Worm (Caenorhabditis elegans) whole organism, dauer: ENCODE measurements around the gene F32A5.8.

Experiments used
- unc-62 ChIP-seq: sonication (generic microtip); optimal IDR thresholded peaks from 2 replicates; lab custom pipeline; 2017; ENCODE audit warnings: missing biosample characterization, missing genetic modification reagents, missing genetic modification characterization

F32A5.8 gene

DNA sequence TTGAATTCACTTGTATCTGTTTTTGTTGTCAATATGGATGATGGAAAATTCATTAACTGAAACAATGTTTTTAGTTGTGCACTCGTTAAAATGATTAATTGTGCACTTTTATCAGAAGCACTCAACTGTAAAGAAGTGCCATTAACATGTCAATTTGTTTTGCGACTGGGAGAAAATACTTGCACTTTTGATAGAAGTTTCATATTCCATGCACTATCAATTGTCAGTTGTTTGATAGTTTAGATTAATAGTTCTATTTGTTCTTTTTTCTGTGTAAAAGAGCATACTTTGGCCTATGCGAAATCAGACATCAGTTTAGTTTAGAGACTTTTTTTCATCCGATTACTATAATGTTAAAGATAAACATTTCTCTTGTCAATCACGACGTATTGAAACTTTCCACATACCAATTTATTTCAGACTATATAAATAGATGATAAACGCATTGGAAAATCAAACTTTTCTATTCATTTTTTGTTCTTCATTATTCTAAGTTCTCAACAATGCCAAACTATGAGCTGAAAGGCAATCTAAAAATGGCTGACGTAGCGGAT is 34.1 kb downstream of the F32A5.8 start, which contains the start of gene C30G12.2:
Gene C30G12.2 (plus strand): TSS at position 504 of the 554 bp plus-strand sequence.
- TF ChIP-seq unc-62 (GFP tag; lab: Kevin White, UChicago), result no peak

DNA sequence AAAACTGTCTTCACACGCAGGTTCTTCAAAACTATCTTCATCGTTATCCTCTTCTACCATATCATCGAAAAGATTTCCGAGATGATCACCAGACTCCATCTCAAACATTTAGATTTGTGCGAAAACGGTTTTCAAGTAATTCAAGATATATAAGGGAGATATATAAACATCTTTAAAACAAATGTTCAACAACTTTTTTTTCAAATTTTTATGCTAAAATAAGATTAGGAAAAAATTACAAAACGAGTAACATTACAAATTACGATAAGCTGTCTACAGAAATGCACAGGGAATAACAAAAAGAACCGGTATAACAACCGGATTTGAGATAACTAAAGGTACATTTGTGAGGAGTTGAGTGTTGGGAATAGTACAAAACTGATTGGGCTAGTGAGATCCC is 40.0 kb downstream of the F32A5.8 start, which contains the start of gene C30G12.6:
Gene C30G12.6 (minus strand): TSS at position 101 of the 400 bp plus-strand sequence.
- no peak for TF ChIP-seq unc-62 (GFP tag; lab: Kevin White, UChicago)

DNA sequence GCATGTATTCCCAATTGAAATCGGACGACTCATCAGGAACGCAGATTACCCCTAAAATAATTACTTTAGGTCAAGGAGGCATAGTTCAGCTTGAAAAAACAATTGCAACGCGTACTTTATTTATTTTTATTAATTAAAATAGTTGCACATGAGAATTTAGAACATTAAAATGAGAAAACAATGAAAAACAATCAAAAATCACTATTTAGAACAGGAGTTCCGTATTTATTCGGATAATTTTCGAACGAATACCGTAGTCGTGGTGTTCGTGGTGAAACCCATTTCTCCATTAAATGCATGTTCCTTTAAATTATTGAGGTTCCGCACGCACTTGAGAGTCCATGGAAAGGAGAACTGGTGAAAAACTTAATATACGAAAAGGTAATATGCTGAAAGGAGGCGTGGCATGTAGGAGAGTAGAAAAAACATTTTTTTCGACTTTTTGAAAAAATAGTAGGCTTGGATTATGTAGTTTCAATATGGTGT is 42.3 kb downstream of the F32A5.8 start, which contains the start of gene puf-8:
Gene puf-8 (minus strand): TSS at position 51 of the 486 bp plus-strand sequence.
- TF ChIP-seq unc-62 (GFP tag; lab: Kevin White, UChicago), result no peak

DNA sequence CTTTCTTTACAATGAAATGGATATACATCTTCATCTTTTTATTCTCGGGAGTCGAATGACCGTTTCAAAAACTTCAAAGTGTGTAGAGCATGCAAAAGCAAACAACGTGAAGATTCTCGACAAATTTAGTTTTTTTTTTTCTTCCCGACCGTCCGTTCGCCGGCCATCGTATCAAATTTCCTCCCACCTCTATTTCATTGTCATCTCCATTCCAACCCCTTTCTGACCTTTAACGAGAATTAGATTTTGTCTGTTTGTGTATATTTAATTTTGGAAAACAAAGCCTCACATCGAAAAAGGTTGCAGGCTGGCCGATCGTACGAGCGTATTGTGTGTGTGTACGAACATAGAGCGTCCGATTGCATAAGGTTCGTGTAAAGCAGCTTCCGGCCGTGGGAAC is 43.1 kb downstream of the F32A5.8 start, which contains the start of gene C30G12.1:
Gene C30G12.1 (plus strand): TSS at position 301 of the 400 bp plus-strand sequence.
- TF ChIP-seq unc-62 (GFP tag; lab: Kevin White, UChicago), result no peak

DNA sequence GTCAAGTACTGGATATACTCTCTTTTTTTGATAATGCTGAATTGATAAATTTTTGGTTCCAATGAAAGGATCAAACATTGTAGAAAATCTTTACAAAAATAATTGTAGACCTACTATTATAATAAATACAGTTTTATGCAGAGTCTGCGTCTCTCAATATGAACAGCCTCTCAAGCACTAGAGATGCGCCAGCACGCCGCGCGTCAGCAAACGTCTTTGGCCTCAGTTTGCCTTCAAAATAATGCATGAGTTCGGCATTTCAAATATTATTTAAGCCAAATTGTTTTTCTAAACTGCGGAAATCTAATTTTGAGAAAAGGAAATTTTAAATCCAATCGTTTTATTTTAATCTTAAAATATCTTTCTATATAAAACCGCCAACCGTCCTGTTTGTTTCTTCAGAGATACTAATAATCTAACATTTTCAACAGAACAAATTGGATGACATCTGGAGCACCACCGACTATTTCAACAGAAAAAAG is 45.8 kb downstream of the F32A5.8 start, which contains the start of gene cul-4:
Gene cul-4 (plus strand): TSS at position 432 of the 482 bp plus-strand sequence.
- no peak for TF ChIP-seq unc-62 (GFP tag; lab: Kevin White, UChicago)

DNA sequence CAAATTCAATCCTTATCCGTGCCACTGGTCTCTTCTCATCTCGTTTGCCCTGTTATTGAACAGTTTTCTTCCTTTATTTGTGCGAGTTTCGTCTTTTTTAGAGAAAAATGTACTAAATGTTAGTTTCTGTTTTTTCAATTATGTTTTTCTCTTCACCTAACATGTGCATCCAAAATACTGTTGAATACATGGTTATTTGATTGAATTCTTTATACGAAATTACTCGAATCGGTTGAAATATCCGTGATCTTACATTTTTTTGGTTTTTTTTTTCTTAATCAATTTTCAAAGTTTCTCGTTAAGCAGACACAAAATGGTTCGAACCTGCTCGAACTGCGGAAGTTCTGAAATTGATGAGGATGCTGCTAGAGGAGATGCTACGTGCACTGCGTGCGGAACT is 49.6 kb downstream of the F32A5.8 start, which contains the start of gene brf-1:
Gene brf-1 (plus strand): TSS at position 301 of the 400 bp plus-strand sequence.
- no peak for TF ChIP-seq unc-62 (GFP tag; lab: Kevin White, UChicago)
